Fruit fly (Drosophila melanogaster): ENCODE results near the gene CG13689.

DNA sequence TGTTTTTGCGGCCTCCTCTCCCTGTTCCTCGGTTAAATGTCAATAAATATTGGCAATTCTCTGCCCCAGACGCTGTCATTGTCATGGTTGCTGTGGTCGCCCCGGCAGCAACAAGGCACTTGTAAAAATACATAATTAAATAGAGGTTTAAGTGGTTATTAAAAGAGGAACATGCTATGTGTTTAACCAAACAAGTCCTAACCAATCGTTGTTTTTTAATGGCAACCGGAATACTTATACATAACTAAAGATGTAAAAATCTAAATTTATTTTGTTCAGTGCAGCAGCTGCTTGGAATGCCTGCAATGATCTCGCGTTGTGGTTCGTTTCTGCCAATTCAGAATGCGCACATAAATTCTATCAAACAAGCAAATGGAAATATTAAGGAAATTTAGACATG is 4.3 kb downstream of the CG13689 start:
- TF ChIP-seq sage (GFP tag; optimal IDR thresholded peaks at IDR 0.05) (no peak), Rel (GFP tag; optimal IDR thresholded peaks at IDR 0.05) (no peak), Rel (tag; optimal IDR thresholded peaks at IDR 0.05) (no peak), dl (GFP tag; optimal IDR thresholded peaks at IDR 0.05; ENCODE audit: insufficient read depth in 1 of 2, partially characterized antibody in 2 of 2) (no peak), Abd-B (GFP tag; optimal IDR thresholded peaks at IDR 0.05) (no peak), HLH106 (tag; optimal IDR thresholded peaks at IDR 0.05) (no peak), Mio (GFP tag; optimal IDR thresholded peaks at IDR 0.05) (no peak), h (GFP tag; optimal IDR thresholded peaks at IDR 0.05) (peak; percentile 39), pan (optimal IDR thresholded peaks at IDR 0.05) (no peak), psq (GFP tag; optimal IDR thresholded peaks at IDR 0.05) (no peak), Hr83 (GFP tag; optimal IDR thresholded peaks at IDR 0.05; ENCODE audit: poor library complexity, severe bottlenecking) (no peak), lola (GFP tag; optimal IDR thresholded peaks at IDR 0.05) (no peak)
